Worm (Caenorhabditis elegans) whole organism, midembryonic: ENCODE data around the gene T05G5.5.

Source experiments
- T22C8.4 ChIP-seq: fragments of 200-800 bp; sonication (Bioruptor generic); IDR thresholded peaks from 2 replicates; pipeline ENCODE4 v1.3.6; 2022; ENCODE audit warnings: missing genetic modification characterization, missing compliant biosample characterization
- cog-1 ChIP-seq: sonication (generic microtip); optimal IDR thresholded peaks from 2 replicates; lab custom pipeline; 2016; ENCODE audit warnings: missing genetic modification characterization, missing compliant biosample characterization
- flt-1 ChIP-seq: fragments of 200-800 bp; sonication (Bioruptor generic); IDR thresholded peaks from 2 replicates; pipeline ENCODE4 v1.3.6; 2022; ENCODE audit warnings: missing genetic modification characterization, missing compliant biosample characterization
- klf-2 ChIP-seq: fragments of 200-800 bp; sonication (Bioruptor generic); conservative IDR thresholded peaks from 2 replicates; pipeline ENCODE4 v1.3.6; 2022; ENCODE audit warnings: missing genetic modification reagents, missing genetic modification characterization, missing compliant biosample characterization
- med-1 ChIP-seq: sonication (generic microtip); optimal IDR thresholded peaks from 2 replicates; lab custom pipeline; 2017; ENCODE audit warnings: missing genetic modification characterization, mild to moderate bottlenecking, missing compliant biosample characterization, antibody characterized with exemption, missing genetic modification reagents; ENCODE audit not compliant: insufficient read depth
- ref-1 ChIP-seq: fragments of 200-800 bp; sonication (Bioruptor generic); conservative IDR thresholded peaks from 2 replicates; pipeline ENCODE4 v1.3.6; 2022; ENCODE audit warnings: missing genetic modification reagents, missing genetic modification characterization, missing compliant biosample characterization
- tab-1 ChIP-seq: fragments of 200-800 bp; sonication (Bioruptor generic); IDR thresholded peaks from 2 replicates; pipeline ENCODE4 v1.3.6; 2022; ENCODE audit warnings: missing genetic modification characterization, missing compliant biosample characterization
- ztf-23 ChIP-seq: fragments of 200-800 bp; sonication (Bioruptor generic); IDR thresholded peaks from 2 replicates; pipeline ENCODE4 v1.3.6; 2022; ENCODE audit warnings: missing genetic modification reagents, missing genetic modification characterization, missing compliant biosample characterization
- ztf-29 ChIP-seq: fragments of 200-800 bp; sonication (Bioruptor generic); IDR thresholded peaks from 2 replicates; pipeline ENCODE4 v1.3.6; 2022; ENCODE audit warnings: missing genetic modification reagents, missing genetic modification characterization, missing compliant biosample characterization

The T05G5.5 gene

DNA sequence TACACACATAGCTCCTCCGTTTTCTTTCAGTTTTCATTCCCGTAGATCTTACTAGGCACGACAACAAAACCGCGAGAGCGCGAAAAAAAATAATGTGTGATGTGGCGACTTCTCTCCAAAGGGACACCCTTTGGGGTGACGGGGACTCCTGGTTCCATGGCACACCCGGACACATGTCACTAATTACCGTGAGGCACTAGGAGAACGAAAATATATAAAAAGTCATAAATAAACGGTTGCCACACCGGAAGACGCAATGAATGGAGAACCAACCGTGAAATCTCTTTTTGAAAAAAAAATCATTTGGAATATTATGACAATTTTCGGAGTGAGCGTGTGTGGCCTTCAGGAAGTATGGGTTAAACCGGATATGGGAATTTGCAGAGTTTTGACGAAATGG is 20.8 kb downstream of the T05G5.5 start:
- TF ChIP-seq flt-1 (GFP tag; lab: Robert Waterston, UW) (no peak), tab-1 (no peak), ztf-29 (GFP tag; lab: Robert Waterston, UW) (no peak), T22C8.4 (no peak), cog-1 (tag; lab: Kevin White, UChicago) (no peak), ztf-23 (GFP tag; lab: Robert Waterston, UW) (no peak), klf-2 (GFP tag; lab: Robert Waterston, UW) (no peak), med-1 (no peak), ref-1 (no peak)

DNA sequence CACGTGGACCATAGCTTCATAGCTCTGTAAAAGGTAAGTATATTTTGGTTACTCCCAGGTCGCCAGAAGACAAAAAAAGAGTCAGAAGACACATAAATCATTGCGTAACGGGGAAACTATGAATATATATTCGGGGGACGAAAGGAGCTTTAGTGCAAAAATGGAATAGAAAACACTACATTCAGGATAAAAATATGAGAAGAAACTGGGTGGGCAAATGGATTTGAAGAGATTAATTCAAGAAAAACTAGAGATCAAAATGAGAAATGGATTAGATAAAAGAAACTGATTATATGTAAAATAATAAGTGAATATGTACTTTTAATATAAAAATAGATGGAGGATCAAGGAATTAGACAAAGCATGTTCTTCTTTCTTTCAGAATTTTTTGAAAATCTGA is 23.8 kb downstream of the T05G5.5 start, which contains the start of gene C07A9.12:
TSS of gene C07A9.12 (minus strand) at position 101 of the 400 bp plus-strand sequence.
- no peak for TF ChIP-seq flt-1 (GFP tag; lab: Robert Waterston, UW)
- TF ChIP-seq ztf-23 (GFP tag; lab: Robert Waterston, UW) = no peak

- TF ChIP-seq ztf-23 (GFP tag; lab: Robert Waterston, UW) = no peak
- no peak for TF ChIP-seq ref-1
- no peak for TF ChIP-seq klf-2 (GFP tag; lab: Robert Waterston, UW)
- no peak for TF ChIP-seq ztf-29 (GFP tag; lab: Robert Waterston, UW)
- no peak for TF ChIP-seq med-1
- TF ChIP-seq T22C8.4 = no peak
- no peak for TF ChIP-seq tab-1
- TF ChIP-seq cog-1 (tag; lab: Kevin White, UChicago) = no peak
- TF ChIP-seq flt-1 (GFP tag; lab: Robert Waterston, UW) = no peak
These were observed 26.1 kb downstream of the T05G5.5 start, which contains the start of gene clec-162 for ce11 chrIII:9725114-9725513. TSS of gene clec-162 (minus strand) at chrIII:9725214.

- no peak for TF ChIP-seq ref-1
- TF ChIP-seq klf-2 (GFP tag; lab: Robert Waterston, UW) = no peak
- TF ChIP-seq tab-1 = no peak
- no peak for TF ChIP-seq T22C8.4
- TF ChIP-seq cog-1 (tag; lab: Kevin White, UChicago) = no peak
- no peak for TF ChIP-seq flt-1 (GFP tag; lab: Robert Waterston, UW)
- TF ChIP-seq ztf-23 (GFP tag; lab: Robert Waterston, UW) = no peak
- TF ChIP-seq ztf-29 (GFP tag; lab: Robert Waterston, UW) = no peak
- no peak for TF ChIP-seq med-1
These were observed 29.2 kb downstream of the T05G5.5 start for ce11 chrIII:9721991-9722390.

ce11 chrIII:9720191-9720590 is 31.0 kb downstream of the T05G5.5 start, which contains the start of gene ncx-7:
TSS of gene ncx-7 (minus strand) at chrIII:9720291.
- TF ChIP-seq tab-1 = no peak
- no peak for TF ChIP-seq ztf-29 (GFP tag; lab: Robert Waterston, UW)
- no peak for TF ChIP-seq cog-1 (tag; lab: Kevin White, UChicago)
- no peak for TF ChIP-seq T22C8.4
- no peak for TF ChIP-seq ref-1
- TF ChIP-seq flt-1 (GFP tag; lab: Robert Waterston, UW) = no peak
- TF ChIP-seq ztf-23 (GFP tag; lab: Robert Waterston, UW) = no peak
- no peak for TF ChIP-seq med-1
- no peak for TF ChIP-seq klf-2 (GFP tag; lab: Robert Waterston, UW)

DNA sequence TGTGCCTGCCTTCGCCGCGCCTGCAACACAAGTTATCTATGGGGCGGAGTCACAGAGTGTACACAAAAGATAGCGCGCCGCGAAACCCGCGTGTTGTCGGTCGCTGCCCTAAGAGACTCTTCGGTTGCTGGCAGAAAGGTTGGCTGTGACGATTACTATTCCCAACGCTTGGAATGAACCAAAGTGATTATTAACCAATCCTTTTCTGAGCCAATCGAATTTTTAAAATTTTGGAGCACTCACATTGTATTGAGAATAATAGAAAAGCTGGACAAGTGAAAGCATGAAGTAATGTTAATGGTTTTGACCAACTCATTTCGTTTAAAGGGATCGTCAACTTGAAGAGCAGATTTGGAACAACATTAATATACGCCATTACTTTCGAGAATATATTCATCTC is 34.0 kb downstream of the T05G5.5 start:
- TF ChIP-seq T22C8.4 (no peak), tab-1 (no peak), med-1 (no peak), flt-1 (GFP tag; lab: Robert Waterston, UW) (no peak), ztf-23 (GFP tag; lab: Robert Waterston, UW) (no peak)

DNA sequence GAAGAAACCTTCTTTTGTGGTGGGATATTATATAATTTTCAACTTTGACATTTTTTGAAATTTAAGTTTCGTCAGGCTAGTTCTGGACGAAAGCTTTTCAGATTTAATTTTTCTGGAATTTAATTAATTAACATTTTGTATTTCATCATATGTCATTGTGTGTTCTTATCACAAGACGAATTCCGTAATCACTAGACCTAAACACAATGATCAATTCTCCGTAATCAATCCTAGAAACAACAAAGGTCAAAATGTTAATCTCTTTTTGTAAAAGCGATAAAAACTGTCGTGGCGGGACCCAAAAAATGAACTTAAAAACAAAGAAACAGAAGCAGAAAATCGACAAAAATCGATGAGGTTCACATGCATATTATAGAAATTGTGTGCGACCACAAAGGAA is 36.5 kb downstream of the T05G5.5 start:
- TF ChIP-seq ref-1 (no peak), tab-1 (no peak), klf-2 (GFP tag; lab: Robert Waterston, UW) (no peak), T22C8.4 (no peak), med-1 (no peak), cog-1 (tag; lab: Kevin White, UChicago) (no peak), ztf-29 (GFP tag; lab: Robert Waterston, UW) (no peak), ztf-23 (GFP tag; lab: Robert Waterston, UW) (no peak), flt-1 (GFP tag; lab: Robert Waterston, UW) (no peak)

DNA sequence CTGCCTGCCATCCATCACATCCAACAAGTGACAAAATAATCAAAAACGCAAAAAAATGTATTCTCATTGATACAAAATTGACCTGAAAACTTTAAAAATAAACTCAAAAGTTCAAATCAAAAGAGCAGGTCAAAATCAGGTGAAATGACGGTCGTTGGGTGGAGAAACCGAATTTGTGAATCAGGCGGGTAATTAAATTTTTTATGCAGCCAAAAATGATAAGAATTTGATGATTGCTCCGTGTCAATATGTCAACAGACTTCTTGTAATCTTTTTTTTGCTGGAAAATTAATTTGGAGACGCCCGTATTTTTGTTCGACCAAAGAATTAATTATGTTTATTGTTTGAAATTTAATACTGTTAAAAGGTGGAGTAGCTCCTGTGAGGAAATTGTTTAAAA is 37.4 kb downstream of the T05G5.5 start, which contains the start of gene ncx-6:
TSS of gene ncx-6 (minus strand) at position 88 of the 400 bp plus-strand sequence.
- TF ChIP-seq klf-2 (GFP tag; lab: Robert Waterston, UW) (no peak), ztf-23 (GFP tag; lab: Robert Waterston, UW) (no peak)

- TF ChIP-seq ztf-23 (GFP tag; lab: Robert Waterston, UW) = no peak
- TF ChIP-seq T22C8.4 = no peak
- no peak for TF ChIP-seq ztf-29 (GFP tag; lab: Robert Waterston, UW)
- no peak for TF ChIP-seq ref-1
- no peak for TF ChIP-seq tab-1
- no peak for TF ChIP-seq med-1
- TF ChIP-seq klf-2 (GFP tag; lab: Robert Waterston, UW) = no peak
- no peak for TF ChIP-seq flt-1 (GFP tag; lab: Robert Waterston, UW)
- TF ChIP-seq cog-1 (tag; lab: Kevin White, UChicago) = no peak
These were observed 38.0 kb downstream of the T05G5.5 start for ce11 chrIII:9713182-9713581.

DNA sequence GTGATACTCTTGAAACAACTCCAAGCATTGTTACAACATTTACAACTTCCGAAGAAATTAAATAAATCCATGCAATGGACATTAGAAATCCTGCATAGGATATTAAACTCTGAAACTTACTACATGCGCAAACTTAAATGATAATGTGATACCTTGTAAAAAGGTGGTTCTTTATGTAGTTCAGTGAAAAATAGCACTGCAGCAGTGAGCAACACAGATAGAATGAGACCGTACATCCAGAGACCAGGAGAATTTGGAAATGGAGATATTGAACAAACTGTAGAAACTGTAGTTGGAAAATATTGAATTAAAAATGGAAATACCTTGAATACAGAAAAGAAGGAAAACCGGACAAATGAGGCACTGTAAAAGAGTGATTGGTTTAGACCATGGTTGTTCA is 40.1 kb downstream of the T05G5.5 start:
- TF ChIP-seq ztf-29 (GFP tag; lab: Robert Waterston, UW) = no peak
- TF ChIP-seq ztf-23 (GFP tag; lab: Robert Waterston, UW) = no peak
- TF ChIP-seq flt-1 (GFP tag; lab: Robert Waterston, UW) = no peak
- TF ChIP-seq ref-1 = no peak
- no peak for TF ChIP-seq T22C8.4
